Fruit fly (Drosophila melanogaster) whole organism, embryonic: ENCODE measurements around the gene Gale.

Source experiments
- Atf6 ChIP-seq: fragments of 200-800 bp; sonication (Bioruptor generic); IDR thresholded peaks from 2 replicates; pipeline ENCODE4 v1.3.6; 2022; ENCODE audit warnings: missing biosample characterization, missing genetic modification characterization
- Bdp1 ChIP-seq: fragments of 200-800 bp; sonication (Bioruptor generic); optimal IDR thresholded peaks from 3 replicates; lab custom pipeline; 2016; ENCODE audit warnings: missing biosample characterization, missing genetic modification characterization
- CG10267 ChIP-seq: fragments of 200-800 bp; sonication (Bioruptor generic); optimal IDR thresholded peaks from 2 replicates; lab custom pipeline; 2018; ENCODE audit warnings: missing biosample characterization, mild to moderate bottlenecking, missing genetic modification characterization, moderate library complexity
- CG10462 ChIP-seq: fragments of 200-800 bp; sonication (Bioruptor generic); optimal IDR thresholded peaks from 2 replicates; lab custom pipeline; 2016; ENCODE audit warnings: missing biosample characterization, missing genetic modification characterization
- CG12219 ChIP-seq: fragments of 200-800 bp; sonication (Bioruptor generic); optimal IDR thresholded peaks from 3 replicates; lab custom pipeline; 2018; ENCODE audit warnings: missing biosample characterization, mild to moderate bottlenecking, missing genetic modification characterization
- CG12942 ChIP-seq: fragments of 200-800 bp; sonication (Bioruptor generic); optimal IDR thresholded peaks from 3 replicates; lab custom pipeline; 2016; ENCODE audit warnings: missing biosample characterization, missing genetic modification characterization
- CG14014 ChIP-seq: fragments of 200-800 bp; sonication (Bioruptor generic); IDR thresholded peaks from 2 replicates; pipeline ENCODE4 v1.3.6; 2022; ENCODE audit warnings: missing biosample characterization, missing genetic modification characterization
- CG14441 ChIP-seq: fragments of 200-800 bp; sonication (Bioruptor generic); IDR thresholded peaks from 2 replicates; pipeline ENCODE4 v1.3.6; 2022; ENCODE audit warnings: missing biosample characterization, missing genetic modification characterization
- CG15479 ChIP-seq: fragments of 200-800 bp; sonication (Bioruptor generic); optimal IDR thresholded peaks from 3 replicates; lab custom pipeline; 2019; ENCODE audit warnings: missing biosample characterization, mild to moderate bottlenecking, missing genetic modification characterization, moderate library complexity
- CG1602 ChIP-seq: fragments of 200-800 bp; sonication (Bioruptor generic); optimal IDR thresholded peaks from 3 replicates; lab custom pipeline; 2016; ENCODE audit warnings: missing biosample characterization, missing genetic modification characterization
- CG16815 ChIP-seq: fragments of 200-800 bp; sonication (Bioruptor generic); optimal IDR thresholded peaks from 3 replicates; lab custom pipeline; 2017; ENCODE audit warnings: missing biosample characterization, mild to moderate bottlenecking, missing genetic modification characterization
- CG17328 ChIP-seq: fragments of 200-800 bp; sonication (Bioruptor generic); IDR thresholded peaks from 2 replicates; pipeline ENCODE4 v1.3.6; 2022; ENCODE audit warnings: missing biosample characterization, missing genetic modification characterization
- CG17359 ChIP-seq: fragments of 200-800 bp; sonication (Bioruptor generic); optimal IDR thresholded peaks from 3 replicates; lab custom pipeline; 2018; ENCODE audit warnings: missing biosample characterization, mild to moderate bottlenecking, missing genetic modification characterization, moderate library complexity
- CG17361 ChIP-seq: fragments of 200-800 bp; sonication (Bioruptor generic); IDR thresholded peaks from 3 replicates; pipeline ENCODE4 v1.3.6; 2022; ENCODE audit warnings: missing biosample characterization, missing genetic modification characterization
- CG30431 ChIP-seq: fragments of 200-800 bp; sonication (Bioruptor generic); optimal IDR thresholded peaks from 2 replicates; lab custom pipeline; 2017; ENCODE audit warnings: missing biosample characterization, missing genetic modification characterization
- CG31365 ChIP-seq: fragments of 200-800 bp; sonication (Bioruptor generic); optimal IDR thresholded peaks from 2 replicates; lab custom pipeline; 2018; ENCODE audit warnings: missing biosample characterization, mild to moderate bottlenecking, missing genetic modification characterization
- CG8290 ChIP-seq, 3 experiments: fragments of 200-800 bp; sonication (Bioruptor generic); optimal IDR thresholded peaks; 2 replicates each; lab custom pipeline; 2016 to 2019; ENCODE audit warnings: missing biosample characterization in 3 of 3, missing genetic modification characterization in 3 of 3, mild to moderate bottlenecking in 2 of 3, moderate library complexity in 1 of 3
- Dad ChIP-seq: fragments of 200-800 bp; sonication (Bioruptor generic); optimal IDR thresholded peaks from 3 replicates; lab custom pipeline; 2016; ENCODE audit warnings: missing biosample characterization, missing genetic modification characterization
- Dek ChIP-seq: fragments of 200-800 bp; sonication (Bioruptor generic); optimal IDR thresholded peaks from 3 replicates; lab custom pipeline; 2019; ENCODE audit warnings: missing biosample characterization, mild to moderate bottlenecking, missing genetic modification characterization, moderate library complexity
- Dp ChIP-seq: fragments of 200-800 bp; sonication (Bioruptor generic); optimal IDR thresholded peaks from 2 replicates; lab custom pipeline; 2018; ENCODE audit warnings: missing biosample characterization, mild to moderate bottlenecking, missing genetic modification characterization, moderate library complexity
- Dref ChIP-seq: fragments of 200-800 bp; sonication (Bioruptor generic); IDR thresholded peaks from 2 replicates; pipeline ENCODE4 v1.3.6; 2022; ENCODE audit warnings: missing biosample characterization, missing genetic modification characterization
- Drgx ChIP-seq: fragments of 200-800 bp; sonication (Bioruptor generic); IDR thresholded peaks from 2 replicates; pipeline ENCODE4 v1.3.6; 2022; ENCODE audit warnings: missing biosample characterization, missing genetic modification characterization
- Fer2 ChIP-seq: fragments of 200-800 bp; sonication (Bioruptor generic); optimal IDR thresholded peaks from 2 replicates; lab custom pipeline; 2018; ENCODE audit warnings: missing biosample characterization, mild to moderate bottlenecking, missing genetic modification characterization, moderate library complexity
- HLH54F ChIP-seq: fragments of 200-800 bp; sonication (Bioruptor generic); optimal IDR thresholded peaks from 3 replicates; lab custom pipeline; 2016; ENCODE audit warnings: missing biosample characterization, missing genetic modification characterization
- Mes4 ChIP-seq: fragments of 200-800 bp; sonication (Bioruptor generic); optimal IDR thresholded peaks from 2 replicates; lab custom pipeline; 2016; ENCODE audit warnings: missing biosample characterization, missing genetic modification characterization
- Poxn ChIP-seq: fragments of 200-800 bp; sonication (Bioruptor generic); IDR thresholded peaks from 2 replicates; pipeline ENCODE4 v1.3.6; 2022; ENCODE audit warnings: missing biosample characterization, missing genetic modification characterization
- Spps ChIP-seq: fragments of 200-800 bp; sonication (Bioruptor generic); optimal IDR thresholded peaks from 2 replicates; lab custom pipeline; 2018; ENCODE audit warnings: missing biosample characterization, mild to moderate bottlenecking, missing genetic modification characterization
- Xrp1 ChIP-seq: fragments of 200-800 bp; sonication (Bioruptor generic); IDR thresholded peaks from 2 replicates; pipeline ENCODE4 v1.3.6; 2022; ENCODE audit warnings: missing biosample characterization, missing genetic modification characterization
- btn ChIP-seq: fragments of 200-800 bp; sonication (Bioruptor generic); optimal IDR thresholded peaks from 2 replicates; lab custom pipeline; 2016; ENCODE audit warnings: missing biosample characterization, missing genetic modification characterization
- ci ChIP-seq: fragments of 200-800 bp; sonication (Bioruptor generic); IDR thresholded peaks from 3 replicates; pipeline ENCODE4 v1.3.6; 2022; ENCODE audit warnings: missing biosample characterization, missing genetic modification characterization
- cwo ChIP-seq: fragments of 200-800 bp; sonication (Bioruptor generic); optimal IDR thresholded peaks from 3 replicates; lab custom pipeline; 2017; ENCODE audit warnings: missing biosample characterization, missing genetic modification characterization, mild to moderate bottlenecking, moderate library complexity, missing genetic modification reagents
- disco-r ChIP-seq: fragments of 200-800 bp; sonication (Bioruptor generic); optimal IDR thresholded peaks from 2 replicates; lab custom pipeline; 2016; ENCODE audit warnings: missing biosample characterization, missing genetic modification characterization
- esg ChIP-seq: fragments of 200-800 bp; sonication (Bioruptor generic); conservative IDR thresholded peaks from 2 replicates; pipeline ENCODE4 v1.3.6; 2022; ENCODE audit warnings: missing biosample characterization, missing genetic modification characterization
- exex ChIP-seq: fragments of 200-800 bp; sonication (Bioruptor generic); optimal IDR thresholded peaks from 4 replicates; lab custom pipeline; 2018; ENCODE audit warnings: missing biosample characterization, mild to moderate bottlenecking, missing genetic modification characterization, moderate library complexity
- fd3F ChIP-seq: fragments of 200-800 bp; sonication (Bioruptor generic); optimal IDR thresholded peaks from 2 replicates; lab custom pipeline; 2018; ENCODE audit warnings: missing biosample characterization, mild to moderate bottlenecking, missing genetic modification characterization, moderate library complexity
- fd96Cb ChIP-seq: fragments of 200-800 bp; sonication (Bioruptor generic); optimal IDR thresholded peaks from 2 replicates; lab custom pipeline; 2018; ENCODE audit warnings: missing biosample characterization, mild to moderate bottlenecking, missing genetic modification characterization, moderate library complexity
- gsb ChIP-seq: fragments of 200-800 bp; sonication (Bioruptor generic); IDR thresholded peaks from 2 replicates; pipeline ENCODE4 v1.3.6; 2022; ENCODE audit warnings: missing biosample characterization, missing genetic modification characterization
- gt ChIP-seq: fragments of 200-800 bp; sonication (Bioruptor generic); IDR thresholded peaks from 2 replicates; pipeline ENCODE4 v1.3.6; 2022; ENCODE audit warnings: missing biosample characterization, missing genetic modification characterization
- h ChIP-seq: fragments of >200 bp; optimal IDR thresholded peaks from 2 replicates; lab custom pipeline; 2017
- kni ChIP-seq: fragments of 200-800 bp; sonication (Bioruptor generic); optimal IDR thresholded peaks from 3 replicates; lab custom pipeline; 2017; ENCODE audit warnings: mild to moderate bottlenecking, missing biosample characterization, missing genetic modification reagents, missing genetic modification characterization
- lab ChIP-seq: fragments of 200-800 bp; sonication (Bioruptor generic); optimal IDR thresholded peaks from 3 replicates; lab custom pipeline; 2017; ENCODE audit warnings: missing biosample characterization, missing genetic modification characterization, mild to moderate bottlenecking, moderate library complexity, missing genetic modification reagents
- onecut ChIP-seq: fragments of 200-800 bp; sonication (Bioruptor generic); IDR thresholded peaks from 2 replicates; pipeline ENCODE4 v1.3.6; 2022; ENCODE audit warnings: missing biosample characterization, missing genetic modification characterization
- pan ChIP-seq, 4 experiments: fragments of >200 bp in 3 of 4; fragments of 200-800 bp in 1 of 4; sonication (Bioruptor generic) in 1 of 4; optimal IDR thresholded peaks in 3 of 4; IDR thresholded peaks in 1 of 4; 2 replicates each; pipeline versions ENCODE4 v1.3.6 to Lab custom; 2017 to 2022; ENCODE audit warnings: missing biosample characterization in 2 of 4, missing genetic modification characterization in 2 of 4, mixed read lengths in 1 of 4
- prd ChIP-seq, 3 experiments: fragments of >200 bp in 2 of 3; fragments of 200-800 bp in 1 of 3; sonication (Bioruptor generic) in 1 of 3; optimal IDR thresholded peaks in 2 of 3; IDR thresholded peaks in 1 of 3; 2 replicates in 2 of 3; 3 replicates in 1 of 3; pipeline versions ENCODE4 v1.3.6 to Lab custom; 2017 to 2022; ENCODE audit warnings: missing biosample characterization in 1 of 3, missing genetic modification characterization in 1 of 3
- pros ChIP-seq: fragments of 200-800 bp; sonication (Bioruptor generic); optimal IDR thresholded peaks from 3 replicates; lab custom pipeline; 2019; ENCODE audit warnings: missing biosample characterization, mild to moderate bottlenecking, missing genetic modification characterization, moderate library complexity
- sqz ChIP-seq: fragments of 200-800 bp; sonication (Bioruptor generic); optimal IDR thresholded peaks from 3 replicates; lab custom pipeline; 2018; ENCODE audit warnings: missing biosample characterization, mild to moderate bottlenecking, missing genetic modification characterization
- toy ChIP-seq: fragments of 200-800 bp; sonication (Bioruptor generic); IDR thresholded peaks from 2 replicates; pipeline ENCODE4 v1.3.6; 2022; ENCODE audit warnings: missing biosample characterization, missing genetic modification characterization
- ttk ChIP-seq: fragments of 200-800 bp; sonication (Bioruptor generic); IDR thresholded peaks from 2 replicates; pipeline ENCODE4 v2.1.2; 2022; ENCODE audit warnings: missing biosample characterization, missing genetic modification characterization

Gene Gale

dm6 chr3L:636434-636833, 11.9 kb upstream of the Gale start (continued):
- TF ChIP-seq CG1602 (GFP tag; lab: Kevin White, UChicago) (peak; percentile 53), exex (tag; lab: Kevin White, UChicago) (no peak), disco-r (GFP tag; lab: Kevin White, UChicago) (no peak), toy (GFP tag; lab: Robert Waterston, UW) (no peak), CG14441 (peak; percentile 57), Dad (peak; percentile 62)

dm6 chr3L:637329-638030, 10.9 kb upstream of the Gale start:
- no peak for TF ChIP-seq fd3F (GFP tag; lab: Kevin White, UChicago)
- TF ChIP-seq Poxn (GFP tag; lab: Robert Waterston, UW), result no peak
- no peak for TF ChIP-seq CG12219 (GFP tag; lab: Kevin White, UChicago)
- no peak for TF ChIP-seq CG12942 (GFP tag; lab: Kevin White, UChicago)
- TF ChIP-seq Atf6 (GFP tag; lab: Robert Waterston, UW), result 0 out of 2 replicates have a peak, but pooled peaks have one; percentile 15
- TF ChIP-seq CG15479 (GFP tag; lab: Kevin White, UChicago), result no peak
- no peak for TF ChIP-seq Fer2 (tag; lab: Kevin White, UChicago)
- no peak for TF ChIP-seq Spps (tag; lab: Kevin White, UChicago)
- TF ChIP-seq CG10267, result no peak
- peak; percentile 79 for TF ChIP-seq cwo (GFP tag; lab: Kevin White, UChicago)
- TF ChIP-seq Dek (tag; lab: Kevin White, UChicago), result no peak
- no peak for TF ChIP-seq CG16815 (GFP tag; lab: Kevin White, UChicago)
- TF ChIP-seq CG14014, result no peak
- no peak for TF ChIP-seq CG31365 (tag; lab: Kevin White, UChicago)
- TF ChIP-seq CG17361 (GFP tag; lab: Robert Waterston, UW), result no peak
- TF ChIP-seq btn, result no peak
- no peak for TF ChIP-seq Xrp1 (GFP tag; lab: Robert Waterston, UW)
- no peak for TF ChIP-seq Mes4 (GFP tag; lab: Kevin White, UChicago)
- TF ChIP-seq sqz (GFP tag; lab: Kevin White, UChicago), result no peak
- TF ChIP-seq onecut, result no peak
- 0 out of 2 replicates have a peak, but pooled peaks have one; percentile 16 for TF ChIP-seq Drgx (GFP tag; lab: Robert Waterston, UW)
- no peak for TF ChIP-seq pros (GFP tag; lab: Kevin White, UChicago)
- TF ChIP-seq gsb (GFP tag; lab: Robert Waterston, UW), result no peak
- TF ChIP-seq CG17328 (GFP tag; lab: Robert Waterston, UW), result no peak
- peak; percentile 7; the same call in 1 of the 3 replicates for TF ChIP-seq ci (GFP tag; lab: Robert Waterston, UW)
- TF ChIP-seq Dp, result no peak
- TF ChIP-seq HLH54F (GFP tag; lab: Kevin White, UChicago), result no peak
- no peak for TF ChIP-seq fd96Cb
- peak; percentile 60 for TF ChIP-seq kni (GFP tag; lab: Kevin White, UChicago)
- TF ChIP-seq Bdp1 (GFP tag; lab: Kevin White, UChicago), result no peak
- TF ChIP-seq CG17359 (tag; lab: Kevin White, UChicago), result no peak
- no peak for TF ChIP-seq lab (GFP tag; lab: Kevin White, UChicago)
- TF ChIP-seq Dref (GFP tag; lab: Robert Waterston, UW), result no peak
- TF ChIP-seq CG30431 (GFP tag; lab: Kevin White, UChicago), result no peak
- TF ChIP-seq prd (optimal IDR thresholded peaks at IDR 0.05; lab: Kevin White, UChicago), result no peak
- no peak for TF ChIP-seq prd (GFP tag; IDR thresholded peaks at IDR 0.05; lab: Robert Waterston, UW)
- no peak for TF ChIP-seq pan (optimal IDR thresholded peaks at IDR 0.05; lab: Kevin White, UChicago)
- peak in 1 of 2 experiments; percentile 20 for TF ChIP-seq pan (GFP tag; optimal IDR thresholded peaks at IDR 0.05 in 1 of 2, IDR thresholded peaks at IDR 0.05 in 1 of 2)
- TF ChIP-seq CG8290 (GFP tag; optimal IDR thresholded peaks at IDR 0.05; lab: Kevin White, UChicago), result no peak
- TF ChIP-seq CG8290 (tag; optimal IDR thresholded peaks at IDR 0.05; lab: Kevin White, UChicago), result peak in 1 of 2 experiments; percentile 46
- TF ChIP-seq esg, result no peak
- no peak for TF ChIP-seq ttk (GFP tag; lab: Robert Waterston, UW)
- no peak for TF ChIP-seq gt (GFP tag; lab: Robert Waterston, UW)
- TF ChIP-seq CG10462 (GFP tag; lab: Kevin White, UChicago), result no peak
- TF ChIP-seq h (lab: Kevin White, UChicago), result no peak
